Worm (Caenorhabditis elegans): ENCODE results near the gene ZK1098.3.

- TF ChIP-seq unc-39 (tag; optimal IDR thresholded peaks at IDR 0.05): no peak
- TF ChIP-seq zag-1 (tag; optimal IDR thresholded peaks at IDR 0.05): no peak
Measured at ce11 chrIII:9488431-9488830, 50.1 kb downstream of the ZK1098.3 start, which contains the start of gene nlp-36.

All from whole organism, L3 larva.